Fruit fly (Drosophila melanogaster) whole organism, prepupa: Measurements from ENCODE around the gene Ugt302C1.

Experiments
- CG10631 ChIP-seq: fragments of 200-800 bp; sonication (Bioruptor generic); optimal IDR thresholded peaks from 2 replicates; lab custom pipeline; 2016; ENCODE audit warnings: missing biosample characterization, missing genetic modification characterization
- CG11294 ChIP-seq: fragments of 200-800 bp; sonication (Bioruptor generic); IDR thresholded peaks from 2 replicates; pipeline ENCODE4 v1.3.6; 2022; ENCODE audit warnings: missing biosample characterization, missing genetic modification characterization
- CG11902 ChIP-seq: fragments of 200-800 bp; sonication (Bioruptor generic); optimal IDR thresholded peaks from 3 replicates; lab custom pipeline; 2016; ENCODE audit warnings: missing biosample characterization, missing genetic modification characterization
- CG15336 ChIP-seq: fragments of 200-800 bp; sonication (Bioruptor generic); IDR thresholded peaks from 2 replicates; pipeline ENCODE4 v1.3.6; 2022; ENCODE audit warnings: missing biosample characterization, missing genetic modification characterization
- CG1621 ChIP-seq: fragments of 200-800 bp; sonication (Bioruptor generic); optimal IDR thresholded peaks from 3 replicates; lab custom pipeline; 2018; ENCODE audit warnings: missing biosample characterization, mild to moderate bottlenecking, missing genetic modification characterization
- CG16779 ChIP-seq: fragments of 200-800 bp; sonication (Bioruptor generic); optimal IDR thresholded peaks from 3 replicates; lab custom pipeline; 2017; ENCODE audit warnings: missing biosample characterization, mild to moderate bottlenecking, missing genetic modification characterization
- CG3032 ChIP-seq: fragments of 200-800 bp; optimal IDR thresholded peaks from 2 replicates; lab custom pipeline; 2019; ENCODE audit warnings: missing biosample characterization, mild to moderate bottlenecking, missing genetic modification characterization, moderate library complexity
- CG31627 ChIP-seq: fragments of 200-800 bp; sonication (Bioruptor generic); optimal IDR thresholded peaks from 3 replicates; lab custom pipeline; 2016; ENCODE audit warnings: missing biosample characterization, missing genetic modification characterization
- CG32006 ChIP-seq: fragments of 200-800 bp; sonication (Bioruptor generic); optimal IDR thresholded peaks from 3 replicates; lab custom pipeline; 2017; ENCODE audit warnings: missing biosample characterization, mild to moderate bottlenecking, missing genetic modification characterization
- CG34406 ChIP-seq: fragments of 200-800 bp; sonication (Bioruptor generic); optimal IDR thresholded peaks from 3 replicates; lab custom pipeline; 2016; ENCODE audit warnings: missing biosample characterization, missing genetic modification characterization
- CG6163 ChIP-seq: fragments of 200-800 bp; sonication (Bioruptor generic); IDR thresholded peaks from 3 replicates; pipeline ENCODE4 v1.3.6; 2022; ENCODE audit warnings: missing biosample characterization, missing genetic modification characterization
- CG6276 ChIP-seq: fragments of 200-800 bp; sonication (Bioruptor generic); optimal IDR thresholded peaks from 2 replicates; lab custom pipeline; 2017; ENCODE audit warnings: missing biosample characterization, mild to moderate bottlenecking, missing genetic modification characterization
- CG6792 ChIP-seq: fragments of 200-800 bp; sonication (Bioruptor generic); optimal IDR thresholded peaks from 3 replicates; lab custom pipeline; 2016; ENCODE audit warnings: missing biosample characterization, missing genetic modification characterization
- CG6808 ChIP-seq: fragments of 200-800 bp; sonication (Bioruptor generic); optimal IDR thresholded peaks from 3 replicates; lab custom pipeline; 2017; ENCODE audit warnings: missing biosample characterization, missing genetic modification characterization, mild to moderate bottlenecking, moderate library complexity, missing genetic modification reagents
- CG8119 ChIP-seq: fragments of 200-800 bp; sonication (Bioruptor generic); IDR thresholded peaks from 3 replicates; pipeline ENCODE4 v1.3.6; 2022; ENCODE audit warnings: missing biosample characterization, missing genetic modification characterization
- CG8319 ChIP-seq: fragments of 200-800 bp; sonication (Bioruptor generic); optimal IDR thresholded peaks from 3 replicates; lab custom pipeline; 2016; ENCODE audit warnings: missing biosample characterization, missing genetic modification characterization
- CG8632 ChIP-seq: fragments of 200-800 bp; sonication (Bioruptor generic); optimal IDR thresholded peaks from 3 replicates; lab custom pipeline; 2016; ENCODE audit warnings: missing biosample characterization, missing genetic modification characterization
- Eip75B ChIP-seq: fragments of 200-800 bp; sonication (Bioruptor generic); optimal IDR thresholded peaks from 3 replicates; lab custom pipeline; 2016; ENCODE audit warnings: missing biosample characterization, missing genetic modification characterization
- Eip78C ChIP-seq: fragments of 200-800 bp; sonication (Bioruptor generic); peaks from one replicate; lab custom pipeline; 2016; ENCODE audit warnings: missing biosample characterization, missing genetic modification characterization
- Ets21C ChIP-seq: fragments of 200-800 bp; sonication (Bioruptor generic); optimal IDR thresholded peaks from 3 replicates; lab custom pipeline; 2016; ENCODE audit warnings: missing biosample characterization, missing genetic modification characterization
- Ets96B ChIP-seq: fragments of 200-800 bp; optimal IDR thresholded peaks from 2 replicates; lab custom pipeline; 2019; ENCODE audit warnings: missing biosample characterization, mild to moderate bottlenecking, missing genetic modification characterization, moderate library complexity
- Hr38 ChIP-seq: sonication (Bioruptor generic); optimal IDR thresholded peaks from 2 replicates; lab custom pipeline; 2016; ENCODE audit warnings: missing biosample characterization, missing genetic modification characterization
- Hr4 ChIP-seq: fragments of 200-800 bp; sonication (Bioruptor generic); optimal IDR thresholded peaks from 3 replicates; lab custom pipeline; 2016; ENCODE audit warnings: missing biosample characterization, missing genetic modification characterization
- Lpt ChIP-seq: fragments of 200-800 bp; sonication (Bioruptor generic); optimal IDR thresholded peaks from 3 replicates; lab custom pipeline; 2016; ENCODE audit warnings: missing biosample characterization, missing genetic modification characterization
- Met ChIP-seq: fragments of 200-800 bp; sonication (Bioruptor generic); optimal IDR thresholded peaks from 3 replicates; lab custom pipeline; 2016; ENCODE audit warnings: missing biosample characterization, missing genetic modification characterization
- OdsH ChIP-seq: fragments of 200-800 bp; sonication (Bioruptor generic); optimal IDR thresholded peaks from 3 replicates; lab custom pipeline; 2016; ENCODE audit warnings: missing biosample characterization, missing genetic modification characterization
- Sox102F ChIP-seq: fragments of 200-800 bp; sonication (Bioruptor generic); optimal IDR thresholded peaks from 2 replicates; lab custom pipeline; 2016; ENCODE audit warnings: missing biosample characterization, mild to moderate bottlenecking, missing genetic modification characterization
- Sox15 ChIP-seq: fragments of 200-800 bp; sonication (Bioruptor generic); optimal IDR thresholded peaks from 3 replicates; lab custom pipeline; 2016; ENCODE audit warnings: missing biosample characterization, missing genetic modification characterization
- acj6 ChIP-seq: fragments of 200-800 bp; sonication (Bioruptor generic); optimal IDR thresholded peaks from 3 replicates; lab custom pipeline; 2016; ENCODE audit warnings: missing biosample characterization, missing genetic modification characterization
- cyc ChIP-seq: fragments of 200-800 bp; sonication (Bioruptor generic); optimal IDR thresholded peaks from 3 replicates; lab custom pipeline; 2016; ENCODE audit warnings: missing biosample characterization, missing genetic modification characterization
- dac ChIP-seq: fragments of 200-800 bp; sonication (Bioruptor generic); optimal IDR thresholded peaks from 2 replicates; lab custom pipeline; 2017; ENCODE audit warnings: missing biosample characterization, mild to moderate bottlenecking, missing genetic modification characterization
- dsx ChIP-seq: fragments of 200-800 bp; optimal IDR thresholded peaks from 3 replicates; lab custom pipeline; 2019; ENCODE audit warnings: missing biosample characterization, mild to moderate bottlenecking, missing genetic modification characterization, moderate library complexity; ENCODE audit not compliant: poor library complexity, severe bottlenecking
- eg ChIP-seq: fragments of 200-800 bp; sonication (Bioruptor generic); IDR thresholded peaks from 3 replicates; pipeline ENCODE4 v1.3.6; 2022; ENCODE audit warnings: missing biosample characterization, missing genetic modification characterization
- esn ChIP-seq: fragments of 200-800 bp; sonication (Bioruptor generic); optimal IDR thresholded peaks from 2 replicates; lab custom pipeline; 2016; ENCODE audit warnings: missing biosample characterization, mild to moderate bottlenecking, missing genetic modification characterization, moderate library complexity
- fd59A ChIP-seq: fragments of 200-800 bp; sonication (Bioruptor generic); optimal IDR thresholded peaks from 2 replicates; lab custom pipeline; 2017; ENCODE audit warnings: missing biosample characterization, mild to moderate bottlenecking, missing genetic modification characterization, missing genetic modification reagents
- net ChIP-seq: fragments of 200-800 bp; sonication (Bioruptor generic); optimal IDR thresholded peaks from 3 replicates; lab custom pipeline; 2016; ENCODE audit warnings: missing biosample characterization, missing genetic modification characterization
- pdm3 ChIP-seq: fragments of 200-800 bp; sonication (Bioruptor generic); optimal IDR thresholded peaks from 3 replicates; lab custom pipeline; 2016; ENCODE audit warnings: missing biosample characterization, missing genetic modification characterization
- salr ChIP-seq, 2 experiments: fragments of 200-800 bp; sonication (Bioruptor generic); optimal IDR thresholded peaks; 3 replicates each; lab custom pipeline; 2016 to 2018; ENCODE audit warnings: missing biosample characterization in 2 of 2, missing genetic modification characterization in 2 of 2, mild to moderate bottlenecking in 1 of 2
- spab ChIP-seq: fragments of 200-800 bp; sonication (Bioruptor generic); optimal IDR thresholded peaks from 2 replicates; lab custom pipeline; 2017; ENCODE audit warnings: missing biosample characterization, mild to moderate bottlenecking, missing genetic modification characterization, missing genetic modification reagents
- ss ChIP-seq, 2 experiments: fragments of 200-800 bp; sonication (Bioruptor generic); optimal IDR thresholded peaks; 2 replicates in 1 of 2; 3 replicates in 1 of 2; lab custom pipeline; 2017 to 2018; ENCODE audit warnings: mild to moderate bottlenecking in 2 of 2, missing biosample characterization in 2 of 2, missing genetic modification characterization in 2 of 2, moderate library complexity in 1 of 2
- svp ChIP-seq: fragments of 200-800 bp; sonication (Bioruptor generic); peaks from one replicate; lab custom pipeline; 2016; ENCODE audit warnings: missing biosample characterization, missing genetic modification characterization
- vri ChIP-seq: fragments of 200-800 bp; sonication (Bioruptor generic); optimal IDR thresholded peaks from 3 replicates; lab custom pipeline; 2016; ENCODE audit warnings: missing biosample characterization, mild to moderate bottlenecking, missing genetic modification characterization

The Ugt302C1 gene

DNA sequence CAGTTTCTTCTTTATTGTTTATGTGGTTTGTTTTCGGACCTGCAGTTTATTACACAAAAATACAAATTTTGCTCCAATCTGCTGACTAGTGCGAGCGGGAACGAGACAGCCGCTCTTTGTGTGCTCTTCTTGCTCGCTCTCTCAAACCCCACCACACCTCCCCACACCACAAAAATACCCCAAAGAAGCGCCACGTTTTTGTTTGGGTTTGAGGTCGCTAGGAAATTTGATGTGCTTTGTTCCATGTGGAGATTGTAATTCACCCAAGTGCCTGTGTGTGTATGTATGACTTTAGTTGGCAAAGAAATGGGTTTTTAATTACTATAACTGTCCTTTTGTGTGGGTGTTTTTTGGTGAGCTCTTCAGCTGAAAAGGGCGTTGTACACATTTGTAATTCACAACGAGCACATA lies 41.2 kb downstream of the Ugt302C1 start (continued):
- TF ChIP-seq Hr38: no peak
- TF ChIP-seq CG6808 (GFP tag; lab: Kevin White, UChicago): no peak
- TF ChIP-seq CG11902 (GFP tag; lab: Kevin White, UChicago): no peak
- TF ChIP-seq CG34406 (GFP tag; lab: Kevin White, UChicago): no peak
- peak; percentile 6 for TF ChIP-seq CG8632 (GFP tag; lab: Kevin White, UChicago)
- TF ChIP-seq spab (GFP tag; lab: Kevin White, UChicago): no peak
- no peak for TF ChIP-seq ss (GFP tag; optimal IDR thresholded peaks at IDR 0.05; lab: Kevin White, UChicago)
- TF ChIP-seq esn (GFP tag; lab: Kevin White, UChicago): no peak
- TF ChIP-seq Sox102F: no peak
- no peak for TF ChIP-seq CG3032 (tag; lab: Kevin White, UChicago)
- no peak for TF ChIP-seq Ets96B (tag; lab: Kevin White, UChicago)
- TF ChIP-seq pdm3 (GFP tag; lab: Kevin White, UChicago): no peak
- TF ChIP-seq Eip75B (GFP tag; lab: Kevin White, UChicago): no peak
- no peak for TF ChIP-seq salr (GFP tag; optimal IDR thresholded peaks at IDR 0.05; lab: Kevin White, UChicago)
- TF ChIP-seq CG6792 (GFP tag; lab: Kevin White, UChicago): no peak
- peak; percentile 41; the same call in 1 of the 3 replicates for TF ChIP-seq eg (GFP tag; lab: Robert Waterston, UW)
- peak; percentile 7 for TF ChIP-seq net (GFP tag; lab: Kevin White, UChicago)
- TF ChIP-seq Eip78C (GFP tag; lab: Kevin White, UChicago): peak; percentile 69
- 0 out of 3 replicates have a peak, but pooled peaks have one; percentile 25 for TF ChIP-seq CG6163 (GFP tag; lab: Robert Waterston, UW)
- TF ChIP-seq dac (GFP tag; lab: Kevin White, UChicago): no peak
- TF ChIP-seq Ets21C (GFP tag; lab: Kevin White, UChicago): no peak
- TF ChIP-seq CG8319 (GFP tag; lab: Kevin White, UChicago): no peak
- TF ChIP-seq Hr4 (GFP tag; lab: Kevin White, UChicago): no peak
- TF ChIP-seq Sox15 (GFP tag; lab: Kevin White, UChicago): no peak
- no peak for TF ChIP-seq CG16779 (tag; lab: Kevin White, UChicago)
- TF ChIP-seq CG6276: no peak
- TF ChIP-seq CG32006: no peak
- no peak for TF ChIP-seq Met (GFP tag; lab: Kevin White, UChicago)
- TF ChIP-seq CG1621 (tag; lab: Kevin White, UChicago): no peak
- TF ChIP-seq Lpt (GFP tag; lab: Kevin White, UChicago): peak; percentile 56
- no peak; the same call in 1 of the 2 replicates for TF ChIP-seq CG15336 (GFP tag; lab: Robert Waterston, UW)
- no peak for TF ChIP-seq CG8119 (GFP tag; lab: Robert Waterston, UW)
- peak; percentile 67 for TF ChIP-seq svp (GFP tag; lab: Kevin White, UChicago)
- no peak for TF ChIP-seq CG10631
- TF ChIP-seq fd59A (GFP tag; lab: Kevin White, UChicago): no peak
- no peak for TF ChIP-seq cyc
- TF ChIP-seq vri: peak; percentile 63
- TF ChIP-seq CG11294 (GFP tag; lab: Robert Waterston, UW): no peak
- no peak for TF ChIP-seq OdsH (GFP tag; lab: Kevin White, UChicago)
- TF ChIP-seq acj6 (GFP tag; lab: Kevin White, UChicago): no peak
- TF ChIP-seq CG31627 (GFP tag; lab: Kevin White, UChicago): no peak

DNA sequence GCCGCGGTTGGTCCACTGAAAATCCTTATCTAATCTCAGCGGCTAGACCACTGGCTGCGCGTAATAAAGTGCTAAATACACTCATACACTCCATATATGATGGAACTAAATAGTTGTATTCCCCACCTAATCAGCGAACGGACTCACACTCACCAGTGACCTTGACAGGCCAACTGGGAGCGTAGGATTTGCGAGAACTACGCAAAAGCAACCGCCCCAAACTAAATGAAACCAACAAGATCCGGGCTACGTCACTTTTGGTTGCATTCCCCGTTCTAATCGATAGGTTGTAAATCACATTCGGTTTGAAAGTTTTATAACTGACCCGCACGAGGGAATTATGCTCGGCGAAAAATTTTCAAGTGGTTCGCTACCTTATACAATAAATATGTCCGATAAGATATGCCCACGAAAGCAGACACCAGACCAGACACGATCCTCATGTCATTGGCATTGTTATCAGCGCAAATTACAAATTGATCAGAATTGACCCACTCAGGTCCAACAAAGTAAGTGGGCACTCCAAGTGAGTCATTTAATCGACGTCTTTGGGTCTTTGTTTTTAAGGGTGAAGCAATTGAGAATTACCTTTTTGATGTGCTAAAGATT lies 42.4 kb downstream of the Ugt302C1 start:
- no peak for TF ChIP-seq ss (GFP tag; optimal IDR thresholded peaks at IDR 0.05; lab: Kevin White, UChicago)
- TF ChIP-seq dsx (GFP tag; lab: Kevin White, UChicago): peak; percentile 28
- TF ChIP-seq, all 60 proteins: peak for 1
